Fruit fly (Drosophila melanogaster): ENCODE results near the gene CG7255.

DNA sequence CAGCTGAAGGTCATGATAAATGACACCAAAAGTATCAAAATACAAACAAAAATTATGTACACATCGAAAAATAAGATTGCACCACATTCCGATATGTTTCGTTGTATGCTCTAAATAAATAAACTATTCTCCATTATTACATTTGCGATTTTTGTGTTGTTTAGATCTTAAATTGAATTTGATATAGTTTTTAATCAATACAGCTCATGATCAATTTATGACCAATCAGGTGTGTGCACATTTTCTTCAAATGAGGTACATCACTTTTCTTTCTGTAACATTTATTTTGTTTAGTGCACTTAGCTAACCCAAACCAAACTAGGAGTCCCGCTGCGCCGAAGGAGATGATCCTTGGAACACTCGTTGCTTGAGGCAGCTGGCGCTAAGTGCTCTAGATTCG lies 16.2 kb downstream of the CG7255 start:
- no peak for TF ChIP-seq CG4496 (GFP tag; IDR thresholded peaks at IDR 0.05)
- no peak for TF ChIP-seq gl (tag; optimal IDR thresholded peaks at IDR 0.05)
- no peak for TF ChIP-seq EcR (GFP tag; optimal IDR thresholded peaks at IDR 0.05)
- no peak for TF ChIP-seq Pif1B (GFP tag; optimal IDR thresholded peaks at IDR 0.05)
- TF ChIP-seq D1 (tag; optimal IDR thresholded peaks at IDR 0.05), result no peak
- no peak for TF ChIP-seq CG10348 (GFP tag; IDR thresholded peaks at IDR 0.05)
- TF ChIP-seq CG9948 (tag; optimal IDR thresholded peaks at IDR 0.05), result no peak
- TF ChIP-seq CG8301 (tag; optimal IDR thresholded peaks at IDR 0.05), result no peak
- TF ChIP-seq Pif1A (GFP tag; optimal IDR thresholded peaks at IDR 0.05), result no peak
- no peak for TF ChIP-seq Ets98B (GFP tag; IDR thresholded peaks at IDR 0.05)
